Fruit fly (Drosophila melanogaster): ENCODE data around the gene CG33271.

The CG33271 gene

DNA sequence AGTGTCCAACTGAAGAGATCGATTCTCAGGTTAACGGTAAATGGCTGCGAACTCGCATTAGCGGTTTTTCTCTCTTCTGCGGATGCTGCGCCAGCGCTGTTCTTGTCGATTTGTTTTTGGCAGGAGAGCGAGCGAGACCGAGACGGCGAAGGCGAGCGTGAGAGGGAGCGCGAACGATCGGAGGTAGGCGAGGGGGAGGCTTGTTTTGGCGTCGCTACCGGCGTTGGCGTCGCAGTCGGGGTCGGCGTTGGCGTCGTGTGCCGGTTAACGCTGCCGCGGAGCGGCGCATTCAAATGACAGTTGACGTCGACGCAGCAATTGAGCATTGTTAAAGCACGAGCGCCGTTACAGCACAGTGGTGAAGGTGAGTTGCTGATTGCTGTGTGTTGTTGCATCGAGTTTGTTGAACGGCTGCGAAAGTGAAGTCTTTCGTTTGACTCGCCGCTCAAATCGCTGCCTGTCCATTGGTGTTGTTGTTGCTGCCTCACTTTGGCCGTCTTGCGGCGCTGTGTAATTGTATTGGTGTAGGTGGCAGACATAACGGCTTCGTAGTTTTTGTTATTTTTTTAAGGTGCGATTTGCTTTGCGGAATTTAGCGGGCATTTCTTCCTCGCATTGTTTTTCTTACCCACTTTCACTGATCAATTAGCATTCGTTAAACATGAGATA lies 9.6 kb upstream of the CG33271 start (continued):
- TF ChIP-seq CG12299 (tag; optimal IDR thresholded peaks at IDR 0.05) (no peak), CG4707 (GFP tag; optimal IDR thresholded peaks at IDR 0.05) (no peak), CG7372 (GFP tag; IDR thresholded peaks at IDR 0.05) (no peak), HHEX (GFP tag; optimal IDR thresholded peaks at IDR 0.05) (no peak), CG17802 (tag; optimal IDR thresholded peaks at IDR 0.05) (no peak), aop (GFP tag; IDR thresholded peaks at IDR 0.05) (no peak), CG14710 (tag; optimal IDR thresholded peaks at IDR 0.05) (no peak), Oaz (GFP tag; IDR thresholded peaks at IDR 0.05) (no peak), jumu (GFP tag; optimal IDR thresholded peaks at IDR 0.05) (no peak), CG17359 (tag; optimal IDR thresholded peaks at IDR 0.05) (no peak), Taf1 (GFP tag; IDR thresholded peaks at IDR 0.05) (no peak), Stat92E (GFP tag; optimal IDR thresholded peaks at IDR 0.05) (peak in 1 of 3 experiments; percentile 43), stc (GFP tag; IDR thresholded peaks at IDR 0.05) (no peak), dysf (GFP tag; IDR thresholded peaks at IDR 0.05) (no peak), Spps (tag; optimal IDR thresholded peaks at IDR 0.05) (no peak), CG8388 (GFP tag; optimal IDR thresholded peaks at IDR 0.05) (no peak), B-H2 (GFP tag; optimal IDR thresholded peaks at IDR 0.05) (no peak), NC2β (GFP tag; optimal IDR thresholded peaks at IDR 0.05) (no peak), Oli (tag; optimal IDR thresholded peaks at IDR 0.05) (no peak), ash1 (GFP tag; optimal IDR thresholded peaks at IDR 0.05) (no peak), phol (tag; optimal IDR thresholded peaks at IDR 0.05) (no peak), Myb (GFP tag; optimal IDR thresholded peaks at IDR 0.05) (no peak), CG4404 (GFP tag; IDR thresholded peaks at IDR 0.05) (no peak), Rx (GFP tag; IDR thresholded peaks at IDR 0.05) (no peak), CG14441 (GFP tag; IDR thresholded peaks at IDR 0.05) (no peak), ranshi (GFP tag; IDR thresholded peaks at IDR 0.05) (no peak), ase (GFP tag; IDR thresholded peaks at IDR 0.05) (no peak), Sox102F (GFP tag; optimal IDR thresholded peaks at IDR 0.05) (no peak), CG1647 (GFP tag; optimal IDR thresholded peaks at IDR 0.05) (no peak), sob (GFP tag; IDR thresholded peaks at IDR 0.05) (no peak), MBD-R2 (GFP tag; IDR thresholded peaks at IDR 0.05) (no peak), toy (GFP tag; IDR thresholded peaks at IDR 0.05) (no peak), D (optimal IDR thresholded peaks at IDR 0.05) (peak; percentile 68), D (GFP tag; optimal IDR thresholded peaks at IDR 0.05) (no peak), pan (optimal IDR thresholded peaks at IDR 0.05) (no peak), pan (GFP tag; optimal IDR thresholded peaks at IDR 0.05 in 1 of 2, IDR thresholded peaks at IDR 0.05 in 1 of 2) (no peak), CG12391 (tag; optimal IDR thresholded peaks at IDR 0.05) (no peak), chif (GFP tag; optimal IDR thresholded peaks at IDR 0.05) (peak in 1 of 2 experiments; percentile 2), sna (GFP tag; IDR thresholded peaks at IDR 0.05; ENCODE audit: partially characterized antibody) (0 out of 2 replicates have a peak, but pooled peaks have one; percentile 39), az2 (GFP tag; optimal IDR thresholded peaks at IDR 0.05) (no peak), abd-A (tag; optimal IDR thresholded peaks at IDR 0.05) (no peak), fu2 (GFP tag; optimal IDR thresholded peaks at IDR 0.05) (no peak), CG15073 (GFP tag; optimal IDR thresholded peaks at IDR 0.05) (no peak), NFAT (GFP tag; IDR thresholded peaks at IDR 0.05) (no peak), CG8359 (GFP tag; optimal IDR thresholded peaks at IDR 0.05; ENCODE audit: borderline replicate concordance) (no peak), Adf1 (GFP tag; IDR thresholded peaks at IDR 0.05) (peak; percentile 99), CG18619 (GFP tag; optimal IDR thresholded peaks at IDR 0.05) (no peak), Bteb2 (GFP tag; optimal IDR thresholded peaks at IDR 0.05) (no peak), lilli (GFP tag; optimal IDR thresholded peaks at IDR 0.05) (no peak), Lim3 (GFP tag; IDR thresholded peaks at IDR 0.05) (no peak), cwo (GFP tag; optimal IDR thresholded peaks at IDR 0.05) (no peak)

Data from whole organism, embryonic.